Worm (Caenorhabditis elegans): Measurements from ENCODE around the gene C50H2.7.

The C50H2.7 gene

DNA sequence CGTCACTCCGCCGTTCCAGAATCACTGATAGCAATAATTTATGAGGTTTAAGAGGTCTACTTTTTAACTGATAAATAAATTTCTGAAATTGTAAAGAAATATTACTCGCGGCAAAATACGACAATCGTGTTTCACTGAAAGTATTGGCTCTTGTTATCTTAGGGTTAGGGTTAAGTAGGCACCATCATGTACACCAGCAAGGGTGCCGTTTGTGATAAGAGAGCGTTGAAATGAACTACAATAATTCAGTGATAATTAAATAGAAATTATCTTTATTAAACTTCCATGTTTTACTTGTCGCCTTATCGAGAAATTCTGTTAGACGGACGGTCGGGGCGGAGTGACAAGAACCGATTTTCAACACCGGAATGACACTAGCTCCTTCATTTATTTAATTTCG is 3.1 kb downstream of the C50H2.7 start (continued):
- TF ChIP-seq nhr-28 (tag; optimal IDR thresholded peaks at IDR 0.05) (no peak), sup-37 (GFP tag; optimal IDR thresholded peaks at IDR 0.05) (no peak), dpl-1 (GFP tag; optimal IDR thresholded peaks at IDR 0.05) (no peak), ceh-90 (tag; optimal IDR thresholded peaks at IDR 0.05) (no peak), nhr-19 (GFP tag; conservative IDR thresholded peaks at IDR 0.05) (no peak), lin-13 (GFP tag; optimal IDR thresholded peaks at IDR 0.05) (no peak), unc-30 (tag; optimal IDR thresholded peaks at IDR 0.05) (no peak), rnt-1 (tag; optimal IDR thresholded peaks at IDR 0.05) (no peak), nhr-71 (tag; optimal IDR thresholded peaks at IDR 0.05) (peak; percentile 2), ceh-82 (tag; optimal IDR thresholded peaks at IDR 0.05) (no peak), fkh-10 (GFP tag; optimal IDR thresholded peaks at IDR 0.05) (no peak), nhr-90 (tag; optimal IDR thresholded peaks at IDR 0.05; ENCODE audit: poor library complexity) (peak; percentile 19)

DNA sequence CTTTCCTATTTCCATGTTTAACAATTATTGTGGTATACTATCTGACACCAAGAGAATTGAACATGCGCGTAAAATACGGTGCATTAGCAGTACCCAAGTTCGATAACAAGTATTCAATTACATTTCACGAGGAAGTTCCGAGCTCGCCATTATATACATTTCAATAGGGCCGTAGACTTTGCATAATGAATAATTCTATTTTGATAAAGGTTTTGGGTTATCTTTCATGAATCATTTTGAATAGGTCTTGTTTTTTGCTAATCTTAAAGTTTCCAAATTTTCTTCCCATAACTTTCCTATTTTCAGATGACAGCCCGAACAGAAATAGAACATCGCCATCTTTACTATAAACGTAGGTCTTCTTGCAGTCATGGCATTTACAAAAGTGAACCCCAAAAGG is 3.7 kb downstream of the C50H2.7 start, which contains the start of gene C50H2.13:
TSS of gene C50H2.13 (plus strand) at position 301 of the 400 bp plus-strand sequence.
- TF ChIP-seq F16B12.6 (tag; optimal IDR thresholded peaks at IDR 0.05) (no peak), nhr-19 (GFP tag; conservative IDR thresholded peaks at IDR 0.05) (no peak), tbx-2 (tag; optimal IDR thresholded peaks at IDR 0.05) (no peak), nhr-47 (tag; optimal IDR thresholded peaks at IDR 0.05) (no peak)

DNA sequence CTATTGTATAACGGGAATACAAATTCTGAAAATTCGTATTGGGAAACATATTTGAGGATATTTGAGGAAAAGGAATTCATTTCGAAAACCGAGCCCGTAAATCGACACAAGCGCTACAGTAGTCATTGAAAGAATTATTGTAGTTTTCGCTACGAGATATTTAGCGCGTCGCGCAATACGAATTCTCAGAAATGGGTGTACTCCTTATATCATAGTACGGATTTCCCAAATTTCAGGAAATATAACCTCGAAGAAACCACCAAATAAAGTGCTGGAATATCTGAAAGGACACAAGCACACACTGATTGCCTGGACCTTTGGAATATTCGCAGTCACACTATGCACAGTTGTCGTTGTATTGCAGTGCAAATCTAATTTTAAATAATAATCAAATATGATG is 4.8 kb downstream of the C50H2.7 start:
- TF ChIP-seq mep-1 (tag; optimal IDR thresholded peaks at IDR 0.05) (no peak), aha-1 (tag; optimal IDR thresholded peaks at IDR 0.05) (no peak), nhr-237 (tag; optimal IDR thresholded peaks at IDR 0.05) (no peak), aly-2 (tag; optimal IDR thresholded peaks at IDR 0.05) (no peak), C34B4.2 (tag; optimal IDR thresholded peaks at IDR 0.05) (no peak), ets-5 (GFP tag; IDR thresholded peaks at IDR 0.05) (no peak), efl-1 (optimal IDR thresholded peaks at IDR 0.05) (no peak), efl-1 (GFP tag; optimal IDR thresholded peaks at IDR 0.05 in 1 of 2) (peak in 1 of 2 experiments; percentile 34), lin-13 (GFP tag; optimal IDR thresholded peaks at IDR 0.05) (no peak)

DNA sequence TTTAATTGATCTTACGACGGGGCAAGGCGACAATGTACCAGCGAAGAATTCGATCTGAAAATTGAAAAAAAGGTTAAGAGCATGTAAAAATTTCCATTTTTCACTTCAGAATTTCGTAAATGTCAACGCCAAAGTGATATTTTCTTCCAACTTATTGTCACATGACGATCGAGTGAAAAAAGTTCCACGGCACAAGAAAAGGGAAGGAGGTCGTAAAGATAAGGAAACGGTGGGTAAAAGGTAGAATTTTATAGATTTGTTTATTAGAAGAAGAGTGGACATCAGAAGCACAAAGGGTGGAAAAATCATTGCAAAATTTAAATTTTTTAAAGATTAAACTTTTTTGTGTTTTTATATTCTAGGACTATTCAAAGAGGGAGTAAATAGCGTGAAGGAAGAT is 5.4 kb downstream of the C50H2.7 start:
- no peak for TF ChIP-seq unc-98 (GFP tag; IDR thresholded peaks at IDR 0.05)
- TF ChIP-seq lin-35 (GFP tag; optimal IDR thresholded peaks at IDR 0.05), result peak in 1 of 2 experiments; percentile 28
- TF ChIP-seq elt-2 (tag; optimal IDR thresholded peaks at IDR 0.05), result peak; percentile 73
- no peak for TF ChIP-seq ama-1 (optimal IDR thresholded peaks at IDR 0.05)

DNA sequence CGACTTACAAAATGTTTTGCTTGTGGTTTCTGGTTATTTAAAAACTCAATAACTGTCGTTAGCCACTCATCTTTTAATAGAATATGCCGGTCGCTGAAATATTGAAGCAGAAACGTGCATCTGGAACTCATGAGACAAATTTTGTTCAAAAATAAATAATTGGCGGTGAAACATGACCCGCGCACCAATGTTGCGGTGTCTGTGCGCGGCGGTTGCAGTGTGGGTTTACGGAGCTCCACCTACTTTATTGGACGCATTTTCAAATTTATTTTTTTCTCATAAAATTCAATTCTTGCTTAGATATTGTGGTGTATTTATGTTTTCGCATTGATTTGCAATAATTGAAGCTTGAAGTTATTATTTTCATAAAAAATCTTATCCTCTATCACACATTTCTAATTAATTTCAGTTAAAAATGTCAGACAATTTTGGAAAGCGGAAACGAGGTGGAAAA is 8.1 kb downstream of the C50H2.7 start, which contains the start of the genes rmh-2 and suds-3:
TSS of gene rmh-2 (minus strand) at position 164 of the 454 bp plus-strand sequence.
TSS of gene suds-3 (plus strand) at position 404 of the 454 bp plus-strand sequence.
- TF ChIP-seq unc-130 (tag; optimal IDR thresholded peaks at IDR 0.05) (peak; percentile 9), nhr-90 (tag; optimal IDR thresholded peaks at IDR 0.05; ENCODE audit: poor library complexity) (peak; percentile 7), dpl-1 (GFP tag; optimal IDR thresholded peaks at IDR 0.05) (peak; percentile 72 to 87 (median 82)), blmp-1 (tag; optimal IDR thresholded peaks at IDR 0.05) (peak; percentile 1), nhr-84 (tag; optimal IDR thresholded peaks at IDR 0.05) (no peak), sox-4 (tag; optimal IDR thresholded peaks at IDR 0.05) (no peak), mab-9 (GFP tag; IDR thresholded peaks at IDR 0.05) (no peak), lsy-2 (tag; optimal IDR thresholded peaks at IDR 0.05) (peak in 1 of 2 experiments; percentile 69), efl-1 (optimal IDR thresholded peaks at IDR 0.05) (peak; percentile 60 to 85), efl-1 (GFP tag; optimal IDR thresholded peaks at IDR 0.05 in 1 of 2) (peak; percentile 78 to 98), aha-1 (tag; optimal IDR thresholded peaks at IDR 0.05) (no peak), swsn-7 (tag; optimal IDR thresholded peaks at IDR 0.05) (peak; percentile 20), lin-15B (tag; optimal IDR thresholded peaks at IDR 0.05) (peak; percentile 39), C04F5.9 (tag; optimal IDR thresholded peaks at IDR 0.05) (no peak), nhr-20 (tag; optimal IDR thresholded peaks at IDR 0.05) (peak; percentile 31), nhr-71 (tag; optimal IDR thresholded peaks at IDR 0.05) (peak; percentile 50), rnt-1 (tag; optimal IDR thresholded peaks at IDR 0.05) (peak; percentile 69), ceh-82 (tag; optimal IDR thresholded peaks at IDR 0.05) (peak in 1 of 3 experiments; percentile 9), nhr-19 (GFP tag; conservative IDR thresholded peaks at IDR 0.05) (no peak), lin-35 (GFP tag; optimal IDR thresholded peaks at IDR 0.05) (peak; percentile 69 to 92), xbp-1 (tag; optimal IDR thresholded peaks at IDR 0.05) (peak; percentile 26), dsc-1 (tag; optimal IDR thresholded peaks at IDR 0.05) (peak; percentile 11), C16A3.4 (tag; optimal IDR thresholded peaks at IDR 0.05) (peak; percentile 53), mdl-1 (tag; optimal IDR thresholded peaks at IDR 0.05) (peak in 1 of 2 experiments; percentile 16), zip-4 (GFP tag; optimal IDR thresholded peaks at IDR 0.05) (no peak)

Data from whole organism, L1 larva.